Fruit fly (Drosophila melanogaster) S2 (cell line): ENCODE measurements around the gene CG34377.

Experiments used
- CG8478 ChIP-seq: fragments of >200 bp; optimal IDR thresholded peaks from 2 replicates; lab custom pipeline; 2018
- CTCF ChIP-seq, 2 experiments: fragments of >200 bp; optimal IDR thresholded peaks; 2 replicates each; lab custom pipeline; 2018

DNA sequence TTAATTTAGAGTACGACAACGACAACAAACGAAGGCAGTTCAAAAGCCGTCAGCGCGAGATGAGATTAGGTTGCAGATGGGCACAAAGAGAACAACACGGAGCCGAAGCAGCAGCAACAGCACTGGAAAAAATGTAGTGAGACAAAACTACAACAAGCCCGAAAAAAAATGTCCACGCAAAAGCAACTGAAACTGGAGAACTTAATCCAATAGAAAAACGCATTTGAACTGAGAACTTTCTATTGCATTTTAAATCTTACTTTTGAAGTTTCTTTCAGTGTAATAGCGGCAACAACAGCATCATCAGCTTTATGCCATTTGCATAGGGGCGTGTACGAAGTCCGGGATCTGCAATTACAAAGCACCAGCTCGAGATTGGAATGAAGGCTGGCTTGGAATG lies 15.6 kb upstream of the CG34377 start:
- TF ChIP-seq CG8478 (lab: Kevin White, UChicago) = no peak
- no peak for TF ChIP-seq CTCF (optimal IDR thresholded peaks at IDR 0.05; lab: Kevin White, UChicago)
